Worm (Caenorhabditis elegans) whole organism, mixed stage, embryonic: ENCODE measurements around the gene daz-1.

Source experiments
- M03D4.4 ChIP-seq: sonication (generic microtip); optimal IDR thresholded peaks from 2 replicates; lab custom pipeline; 2017; ENCODE audit warnings: mild to moderate bottlenecking, missing genetic modification characterization, missing compliant biosample characterization
- bed-3 ChIP-seq: fragments of 200-800 bp; sonication (Bioruptor generic); optimal IDR thresholded peaks from 3 replicates; lab custom pipeline; 2018; ENCODE audit warnings: mild to moderate bottlenecking, missing genetic modification characterization, moderate library complexity, missing compliant biosample characterization
- blmp-1 ChIP-seq: fragments of 150-350 bp; optimal IDR thresholded peaks from 2 replicates; lab custom pipeline; 2014; ENCODE audit warnings: missing biosample characterization, missing genetic modification characterization
- ceh-39 ChIP-seq: fragments of 150-350 bp; optimal IDR thresholded peaks from 2 replicates; lab custom pipeline; 2014; ENCODE audit warnings: missing biosample characterization, missing genetic modification characterization
- ceh-43 ChIP-seq: fragments of 200-800 bp; sonication (Bioruptor generic); optimal IDR thresholded peaks from 2 replicates; lab custom pipeline; 2018; ENCODE audit warnings: mild to moderate bottlenecking, missing genetic modification characterization, moderate library complexity, missing compliant biosample characterization
- ceh-83 ChIP-seq: fragments of 200-800 bp; sonication (Bioruptor generic); optimal IDR thresholded peaks from 2 replicates; lab custom pipeline; 2018; ENCODE audit warnings: mild to moderate bottlenecking, missing genetic modification characterization, missing compliant biosample characterization
- ces-1 ChIP-seq: fragments of 150-350 bp; optimal IDR thresholded peaks from 2 replicates; lab custom pipeline; 2014; ENCODE audit warnings: missing biosample characterization, missing genetic modification reagents, missing genetic modification characterization
- cnd-1 ChIP-seq: fragments of 200-800 bp; sonication (Bioruptor generic); optimal IDR thresholded peaks from 2 replicates; lab custom pipeline; 2018; ENCODE audit warnings: mild to moderate bottlenecking, missing genetic modification characterization, missing compliant biosample characterization
- drap-1 ChIP-seq: fragments of 200-800 bp; sonication (Bioruptor generic); optimal IDR thresholded peaks from 3 replicates; lab custom pipeline; 2018; ENCODE audit warnings: mild to moderate bottlenecking, missing genetic modification characterization, missing compliant biosample characterization
- elt-1 ChIP-seq: sonication (generic microtip); optimal IDR thresholded peaks from 2 replicates; lab custom pipeline; 2017; ENCODE audit warnings: missing genetic modification characterization, mild to moderate bottlenecking, missing compliant biosample characterization, antibody characterized with exemption, moderate library complexity, borderline replicate concordance; ENCODE audit not compliant: insufficient read depth
- elt-3 ChIP-seq: fragments of 150-350 bp; optimal IDR thresholded peaks from 2 replicates; lab custom pipeline; 2014; ENCODE audit warnings: missing biosample characterization, missing genetic modification characterization
- ham-2 ChIP-seq: fragments of 200-800 bp; sonication (Bioruptor generic); optimal IDR thresholded peaks from 2 replicates; lab custom pipeline; 2018; ENCODE audit warnings: mild to moderate bottlenecking, missing genetic modification characterization, missing compliant biosample characterization
- hlh-1 ChIP-seq: fragments of 150-350 bp; optimal IDR thresholded peaks from 2 replicates; lab custom pipeline; 2014; ENCODE audit warnings: missing biosample characterization, missing genetic modification reagents, missing genetic modification characterization
- lin-13 ChIP-seq: fragments of 150-350 bp; optimal IDR thresholded peaks from 2 replicates; lab custom pipeline; 2014; ENCODE audit warnings: missing biosample characterization, missing genetic modification characterization
- lin-32 ChIP-seq: fragments of 200-800 bp; sonication (Bioruptor generic); optimal IDR thresholded peaks from 2 replicates; lab custom pipeline; 2018; ENCODE audit warnings: mild to moderate bottlenecking, missing genetic modification characterization, missing compliant biosample characterization
- lsy-2 ChIP-seq: fragments of 150-350 bp; optimal IDR thresholded peaks from 2 replicates; lab custom pipeline; 2014; ENCODE audit warnings: missing biosample characterization, missing genetic modification characterization
- mab-5 ChIP-seq: fragments of 150-350 bp; optimal IDR thresholded peaks from 2 replicates; lab custom pipeline; 2014; ENCODE audit warnings: missing biosample characterization, missing genetic modification characterization
- mep-1 ChIP-seq: fragments of 150-350 bp; optimal IDR thresholded peaks from 2 replicates; lab custom pipeline; 2017; ENCODE audit warnings: missing biosample characterization, missing genetic modification reagents, missing genetic modification characterization, inconsistent platforms
- mls-2 ChIP-seq: sonication (generic microtip); optimal IDR thresholded peaks from 2 replicates; lab custom pipeline; 2016; ENCODE audit warnings: mild to moderate bottlenecking, missing genetic modification characterization, moderate library complexity, missing compliant biosample characterization
- nhr-12 ChIP-seq: fragments of 150-350 bp; optimal IDR thresholded peaks from 2 replicates; lab custom pipeline; 2014; ENCODE audit warnings: missing biosample characterization, missing genetic modification characterization
- nhr-2 ChIP-seq: fragments of 150-350 bp; optimal IDR thresholded peaks from 2 replicates; lab custom pipeline; 2014; ENCODE audit warnings: missing biosample characterization, missing genetic modification characterization
- nhr-237 ChIP-seq: fragments of 150-350 bp; optimal IDR thresholded peaks from 2 replicates; lab custom pipeline; 2014; ENCODE audit warnings: missing biosample characterization, missing genetic modification characterization
- nhr-28 ChIP-seq: fragments of 150-350 bp; optimal IDR thresholded peaks from 2 replicates; lab custom pipeline; 2014; ENCODE audit warnings: missing biosample characterization, missing genetic modification characterization
- nhr-76 ChIP-seq: sonication (generic microtip); optimal IDR thresholded peaks from 2 replicates; lab custom pipeline; 2017; ENCODE audit warnings: missing biosample characterization, missing genetic modification characterization
- pha-4 ChIP-seq: fragments of 150-350 bp; optimal IDR thresholded peaks from 2 replicates; lab custom pipeline; 2018; ENCODE audit warnings: missing biosample characterization, missing genetic modification reagents, missing genetic modification characterization
- sem-2 ChIP-seq: fragments of 200-800 bp; sonication (Bioruptor generic); optimal IDR thresholded peaks from 2 replicates; lab custom pipeline; 2018; ENCODE audit warnings: mild to moderate bottlenecking, missing genetic modification characterization, missing compliant biosample characterization
- snpc-4 ChIP-seq: fragments of 150-350 bp; optimal IDR thresholded peaks from 2 replicates; lab custom pipeline; 2014; ENCODE audit warnings: missing biosample characterization, missing genetic modification characterization
- tbx-8 ChIP-seq: fragments of 200-800 bp; sonication (Bioruptor generic); optimal IDR thresholded peaks from 2 replicates; lab custom pipeline; 2018; ENCODE audit warnings: mild to moderate bottlenecking, missing genetic modification characterization, moderate library complexity, missing compliant biosample characterization
- unc-120 ChIP-seq: sonication (generic microtip); optimal IDR thresholded peaks from 2 replicates; lab custom pipeline; 2017; ENCODE audit warnings: missing genetic modification characterization, missing compliant biosample characterization; ENCODE audit not compliant: poor library complexity, severe bottlenecking
- unc-39 ChIP-seq: fragments of 150-350 bp; optimal IDR thresholded peaks from 2 replicates; lab custom pipeline; 2014; ENCODE audit warnings: missing biosample characterization, missing genetic modification characterization
- ztf-11 ChIP-seq: fragments of 150-350 bp; optimal IDR thresholded peaks from 2 replicates; lab custom pipeline; 2014; ENCODE audit warnings: missing biosample characterization, missing genetic modification characterization

Gene daz-1

DNA sequence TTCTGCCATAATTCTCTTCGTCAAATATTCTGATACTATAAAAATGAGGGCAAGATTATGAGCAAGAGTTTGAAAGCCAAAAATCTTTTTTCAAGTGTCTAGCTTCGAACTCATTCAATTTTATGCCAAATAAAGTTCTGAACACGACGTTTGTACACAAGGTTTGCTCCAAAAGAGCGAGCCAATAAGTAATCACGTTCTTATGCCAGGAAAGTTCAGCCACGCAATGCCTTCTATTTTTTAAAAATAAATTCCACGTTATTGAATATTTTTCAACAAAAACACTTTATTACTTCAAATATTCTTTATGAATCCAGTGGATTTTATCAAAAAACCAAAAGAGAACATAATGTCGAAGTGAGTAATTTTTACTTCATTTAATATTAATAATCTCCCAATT is 31.7 kb downstream of the daz-1 start, which contains the start of gene nep-5:
nep-5 (plus strand) TSS at position 301 of the 400 bp plus-strand sequence.
- TF ChIP-seq ceh-83 (GFP tag; lab: Kevin White, UChicago) (no peak), mab-5 (tag; lab: Kevin White, UChicago) (no peak)

DNA sequence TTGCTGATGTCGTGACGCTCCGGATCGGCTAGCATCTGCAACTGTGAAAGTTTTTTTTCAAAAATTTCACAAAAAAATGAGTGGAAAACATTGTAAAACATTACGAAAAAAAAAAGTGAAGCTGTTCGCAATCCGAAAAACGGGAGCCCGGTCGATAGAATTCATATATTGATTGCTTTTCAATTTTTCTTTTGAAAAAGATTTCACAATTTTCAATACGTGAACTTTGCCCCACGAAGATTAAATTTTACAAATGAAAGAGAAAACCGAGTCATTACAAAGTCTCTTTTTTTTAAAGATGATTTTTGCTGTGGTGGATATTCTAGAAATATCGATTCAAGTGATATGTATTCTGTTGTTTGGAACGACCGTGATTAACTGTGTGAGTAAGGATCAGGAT is 38.3 kb downstream of the daz-1 start, which contains the start of gene F12A10.6:
F12A10.6 (minus strand) TSS at position 101 of the 400 bp plus-strand sequence.
- TF ChIP-seq tbx-8 (GFP tag; lab: Kevin White, UChicago) (no peak), unc-39 (tag; lab: Kevin White, UChicago) (no peak), nhr-2 (tag; lab: Kevin White, UChicago) (no peak), lin-13 (tag; lab: Kevin White, UChicago) (no peak), lsy-2 (tag; lab: Kevin White, UChicago) (no peak), nhr-12 (no peak), ham-2 (GFP tag; lab: Kevin White, UChicago) (no peak), mep-1 (no peak), snpc-4 (tag; lab: Kevin White, UChicago) (no peak), cnd-1 (tag; lab: Kevin White, UChicago) (no peak), elt-1 (tag; lab: Kevin White, UChicago) (no peak), elt-3 (no peak), nhr-28 (tag; lab: Kevin White, UChicago) (no peak), ceh-83 (GFP tag; lab: Kevin White, UChicago) (no peak), pha-4 (tag; lab: Kevin White, UChicago) (no peak), M03D4.4 (tag; lab: Kevin White, UChicago) (no peak)
- TF ChIP-seq, all 35 proteins: peak for 0

DNA sequence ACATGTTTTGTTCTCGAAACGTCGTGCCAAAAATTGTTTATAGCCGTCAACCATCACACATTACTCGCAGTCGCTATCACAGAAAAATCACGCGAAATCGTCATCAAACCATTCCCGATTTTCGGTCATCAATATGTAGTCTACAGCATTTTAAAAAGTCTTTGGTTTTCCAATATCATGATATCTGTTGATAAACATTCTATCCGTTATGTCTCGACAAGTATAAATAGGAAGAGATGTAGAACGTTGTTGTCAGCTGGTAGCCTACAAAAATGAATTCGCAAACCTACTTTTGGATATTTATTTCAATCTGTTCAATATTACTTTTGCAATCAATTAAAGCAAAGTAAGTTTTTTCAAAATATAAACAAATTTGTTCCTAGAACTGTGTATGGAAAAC is 40.3 kb downstream of the daz-1 start, which contains the start of gene F12A10.1:
F12A10.1 (plus strand) TSS at position 166 of the 400 bp plus-strand sequence.
- TF ChIP-seq drap-1 (GFP tag; lab: Kevin White, UChicago) (no peak), nhr-76 (tag; lab: Kevin White, UChicago) (no peak), elt-3 (no peak), mep-1 (no peak), unc-120 (tag; lab: Kevin White, UChicago) (no peak), mls-2 (tag; lab: Kevin White, UChicago) (no peak), ces-1 (GFP tag; lab: Kevin White, UChicago) (no peak)

DNA sequence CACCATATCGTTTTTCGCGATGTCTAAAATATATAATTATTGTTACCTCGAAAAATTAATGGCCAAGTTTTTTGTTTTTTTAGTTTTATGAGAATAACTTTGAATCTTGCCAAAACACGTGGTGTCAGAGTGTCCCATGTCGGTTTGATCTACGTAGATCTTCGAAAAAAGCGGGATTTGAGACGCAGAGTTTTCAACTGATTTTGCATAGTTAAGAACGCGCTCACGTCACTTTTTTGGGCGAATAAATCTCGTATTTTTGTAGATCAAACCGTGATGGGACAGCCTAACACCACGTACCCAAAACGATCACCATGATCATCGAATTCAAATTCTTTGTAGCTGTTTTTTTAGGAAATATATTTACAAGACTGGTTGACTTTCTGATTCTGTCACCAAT is 41.4 kb downstream of the daz-1 start:
- TF ChIP-seq elt-3 (no peak), elt-1 (tag; lab: Kevin White, UChicago) (no peak), nhr-237 (tag; lab: Kevin White, UChicago) (no peak), blmp-1 (tag; lab: Kevin White, UChicago) (no peak), ceh-43 (no peak), unc-120 (tag; lab: Kevin White, UChicago) (no peak), nhr-12 (no peak), ham-2 (GFP tag; lab: Kevin White, UChicago) (no peak), hlh-1 (tag; lab: Kevin White, UChicago) (no peak)

DNA sequence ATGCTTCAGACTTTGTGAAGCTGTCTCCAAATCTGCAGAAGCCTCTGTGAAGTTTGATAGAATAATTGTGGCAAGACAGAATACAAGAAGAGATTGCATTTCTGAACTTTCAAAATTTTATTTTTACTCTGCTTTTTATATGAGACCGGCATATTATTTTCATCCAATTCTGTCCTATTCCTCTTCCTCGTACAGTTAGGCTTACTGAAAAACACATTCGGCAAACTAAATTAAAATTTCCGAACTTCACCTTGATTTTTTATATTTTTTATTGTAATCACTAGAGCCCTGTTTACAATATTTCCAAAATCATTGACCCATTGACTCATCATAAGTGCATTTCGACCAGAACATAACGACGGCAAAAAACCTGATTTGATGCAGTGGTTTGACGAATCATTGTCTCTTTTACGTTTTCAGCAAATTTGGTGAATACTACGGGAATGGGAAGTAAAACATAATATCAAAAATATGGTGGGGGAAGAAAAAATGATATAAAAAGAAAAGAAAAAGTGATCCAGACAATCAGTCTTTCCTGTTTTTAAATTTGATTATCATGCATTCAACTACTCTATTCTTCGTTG is 42.1 kb downstream of the daz-1 start, which contains the start of the genes suex-1 and F12A10.9:
suex-1 (minus strand) TSS at position 101 of the 584 bp plus-strand sequence.
F12A10.9 (plus strand) TSS at position 534 of the 584 bp plus-strand sequence.
- TF ChIP-seq ceh-43 (no peak), bed-3 (GFP tag; lab: Kevin White, UChicago) (no peak), cnd-1 (tag; lab: Kevin White, UChicago) (no peak), nhr-76 (tag; lab: Kevin White, UChicago) (no peak), pha-4 (tag; lab: Kevin White, UChicago) (no peak), lsy-2 (tag; lab: Kevin White, UChicago) (no peak), unc-120 (tag; lab: Kevin White, UChicago) (no peak), ztf-11 (tag; lab: Kevin White, UChicago) (no peak), lin-32 (GFP tag; lab: Kevin White, UChicago) (no peak), ceh-83 (GFP tag; lab: Kevin White, UChicago) (no peak), nhr-12 (no peak), sem-2 (GFP tag; lab: Kevin White, UChicago) (no peak), elt-1 (tag; lab: Kevin White, UChicago) (no peak), nhr-28 (tag; lab: Kevin White, UChicago) (no peak), ceh-39 (tag; lab: Kevin White, UChicago) (no peak), ham-2 (GFP tag; lab: Kevin White, UChicago) (no peak), drap-1 (GFP tag; lab: Kevin White, UChicago) (no peak)
